Worm (Caenorhabditis elegans) whole organism, L4 larva: ENCODE results near the gene F49E10.4.
A peak's percentile ranks its signal among the peaks of the same experiment; 100 is the strongest.

Experiments used
- F26F4.8 ChIP-seq: fragments of 200-800 bp; sonication (Bioruptor generic); conservative IDR thresholded peaks from 2 replicates; pipeline ENCODE4 v1.3.6; 2022; ENCODE audit warnings: missing genetic modification characterization, missing compliant biosample characterization
- F37D6.2 ChIP-seq: sonication (generic microtip); optimal IDR thresholded peaks from 2 replicates; lab custom pipeline; 2016; ENCODE audit warnings: mild to moderate bottlenecking, missing genetic modification characterization, missing compliant biosample characterization
- T26A8.4 ChIP-seq: fragments of 200-800 bp; sonication (Bioruptor generic); IDR thresholded peaks from 2 replicates; pipeline ENCODE4 v1.3.6; 2022; ENCODE audit warnings: missing genetic modification characterization, missing compliant biosample characterization
- Y48G9A.11 ChIP-seq: fragments of 200-800 bp; sonication (Bioruptor generic); IDR thresholded peaks from 2 replicates; pipeline ENCODE4 v1.3.6; 2022; ENCODE audit warnings: missing genetic modification reagents, missing genetic modification characterization, missing compliant biosample characterization
- Y75B8A.6 ChIP-seq: fragments of 200-800 bp; sonication (Bioruptor generic); IDR thresholded peaks from 2 replicates; pipeline ENCODE4 v1.3.6; 2022; ENCODE audit warnings: missing genetic modification reagents, missing genetic modification characterization, missing compliant biosample characterization
- ZK337.2 ChIP-seq: fragments of 200-800 bp; sonication (Bioruptor generic); IDR thresholded peaks from 2 replicates; pipeline ENCODE4 v1.3.6; 2022; ENCODE audit warnings: missing genetic modification reagents, missing genetic modification characterization, missing compliant biosample characterization
- ama-1 ChIP-seq: fragments of 150-350 bp; optimal IDR thresholded peaks from 2 replicates; lab custom pipeline; 2014; ENCODE audit warnings: inconsistent platforms, mixed read lengths
- arid-1 ChIP-seq: fragments of 200-800 bp; sonication (Bioruptor generic); conservative IDR thresholded peaks from 2 replicates; pipeline ENCODE4 v1.3.6; 2022; ENCODE audit warnings: missing genetic modification reagents, missing genetic modification characterization, missing compliant biosample characterization
- ceh-82 ChIP-seq: sonication (generic microtip); optimal IDR thresholded peaks from 2 replicates; lab custom pipeline; 2017; ENCODE audit warnings: missing biosample characterization, missing genetic modification characterization
- cey-2 ChIP-seq: sonication (generic microtip); optimal IDR thresholded peaks from 3 replicates; lab custom pipeline; 2017; ENCODE audit warnings: missing genetic modification characterization, mild to moderate bottlenecking, missing compliant biosample characterization, antibody characterized with exemption, borderline replicate concordance; ENCODE audit not compliant: insufficient read depth
- dmd-8 ChIP-seq: fragments of 200-800 bp; sonication (Bioruptor generic); IDR thresholded peaks from 2 replicates; pipeline ENCODE4 v1.3.6; 2022; ENCODE audit warnings: missing genetic modification characterization, missing compliant biosample characterization
- dpl-1 ChIP-seq: fragments of 150-350 bp; optimal IDR thresholded peaks from 2 replicates; lab custom pipeline; 2014; ENCODE audit warnings: missing biosample characterization, missing genetic modification reagents, missing genetic modification characterization
- duxl-1 ChIP-seq: sonication (generic microtip); optimal IDR thresholded peaks from 2 replicates; lab custom pipeline; 2016; ENCODE audit warnings: mild to moderate bottlenecking, missing genetic modification characterization, moderate library complexity, missing compliant biosample characterization; ENCODE audit not compliant: poor library complexity
- dve-1 ChIP-seq: sonication (generic microtip); optimal IDR thresholded peaks from 2 replicates; lab custom pipeline; 2017; ENCODE audit warnings: antibody characterized with exemption, mild to moderate bottlenecking, missing genetic modification characterization, missing compliant biosample characterization; ENCODE audit not compliant: insufficient read depth
- egl-43 ChIP-seq: fragments of 200-800 bp; sonication (Bioruptor generic); IDR thresholded peaks from 2 replicates; pipeline ENCODE4 v1.3.6; 2022; ENCODE audit warnings: missing genetic modification reagents, missing genetic modification characterization, missing compliant biosample characterization
- gei-8 ChIP-seq: fragments of 200-800 bp; sonication (Bioruptor generic); optimal IDR thresholded peaks from 2 replicates; lab custom pipeline; 2018; ENCODE audit warnings: mild to moderate bottlenecking, missing genetic modification characterization, missing compliant biosample characterization
- hlh-30 ChIP-seq: sonication (generic microtip); optimal IDR thresholded peaks from 2 replicates; lab custom pipeline; 2017; ENCODE audit warnings: antibody characterized with exemption, mild to moderate bottlenecking, missing genetic modification characterization, missing compliant biosample characterization; ENCODE audit not compliant: insufficient read depth
- jun-1 ChIP-seq: fragments of 150-350 bp; optimal IDR thresholded peaks from 2 replicates; lab custom pipeline; 2014; ENCODE audit warnings: missing biosample characterization, missing genetic modification reagents, missing genetic modification characterization
- lin-13 ChIP-seq: fragments of 150-350 bp; optimal IDR thresholded peaks from 2 replicates; lab custom pipeline; 2014; ENCODE audit warnings: missing biosample characterization, missing genetic modification reagents, missing genetic modification characterization
- lin-15B ChIP-seq: fragments of 150-350 bp; sonication (generic microtip); optimal IDR thresholded peaks from 3 replicates; lab custom pipeline; 2014; ENCODE audit warnings: missing biosample characterization, missing genetic modification characterization
- lin-29 ChIP-seq: fragments of 200-800 bp; sonication (Bioruptor generic); IDR thresholded peaks from 2 replicates; pipeline ENCODE4 v1.3.6; 2022; ENCODE audit warnings: missing genetic modification reagents, missing genetic modification characterization, missing compliant biosample characterization
- lin-38 ChIP-seq: fragments of 200-800 bp; sonication (Bioruptor generic); IDR thresholded peaks from 2 replicates; pipeline ENCODE4 v1.3.6; 2022; ENCODE audit warnings: missing genetic modification reagents, missing genetic modification characterization, missing compliant biosample characterization
- lir-3 ChIP-seq: sonication (generic microtip); optimal IDR thresholded peaks from 2 replicates; lab custom pipeline; 2016; ENCODE audit warnings: mild to moderate bottlenecking, missing genetic modification characterization, missing compliant biosample characterization
- madf-5 ChIP-seq, 2 experiments: fragments of 200-800 bp; sonication (Bioruptor generic); IDR thresholded peaks; 2 replicates each; pipeline ENCODE4 v1.3.6; 2022; ENCODE audit warnings: missing compliant biosample characterization in 2 of 2, missing genetic modification characterization in 2 of 2
- madf-9 ChIP-seq: fragments of 200-800 bp; sonication (Bioruptor generic); conservative IDR thresholded peaks from 2 replicates; pipeline ENCODE4 v1.3.6; 2022; ENCODE audit warnings: missing genetic modification reagents, missing genetic modification characterization, missing compliant biosample characterization
- mdl-1 ChIP-seq, 2 experiments: fragments of 150-350 bp in 1 of 2; sonication (generic microtip) in 1 of 2; optimal IDR thresholded peaks; 2 replicates each; lab custom pipeline; 2014 to 2017; ENCODE audit warnings: missing biosample characterization in 2 of 2, missing genetic modification characterization in 2 of 2
- mxl-3 ChIP-seq: fragments of 200-800 bp; sonication (Bioruptor generic); optimal IDR thresholded peaks from 2 replicates; lab custom pipeline; 2018; ENCODE audit warnings: mild to moderate bottlenecking, missing genetic modification characterization, missing compliant biosample characterization
- nhr-102 ChIP-seq: sonication (generic microtip); optimal IDR thresholded peaks from 2 replicates; lab custom pipeline; 2016; ENCODE audit warnings: mild to moderate bottlenecking, missing genetic modification characterization, moderate library complexity, missing compliant biosample characterization
- nhr-48 ChIP-seq: sonication (generic microtip); optimal IDR thresholded peaks from 2 replicates; lab custom pipeline; 2016; ENCODE audit warnings: mild to moderate bottlenecking, missing genetic modification characterization, missing compliant biosample characterization
- nhr-6 ChIP-seq: fragments of 150-350 bp; optimal IDR thresholded peaks from 2 replicates; lab custom pipeline; 2014; ENCODE audit warnings: missing biosample characterization, missing genetic modification characterization
- nhr-76 ChIP-seq: fragments of 150-350 bp; optimal IDR thresholded peaks from 2 replicates; lab custom pipeline; 2014; ENCODE audit warnings: missing biosample characterization, missing genetic modification characterization
- pha-4 ChIP-seq, 2 experiments: fragments of 150-350 bp in 1 of 2; fragments of 200-800 bp in 1 of 2; sonication (Bioruptor generic) in 1 of 2; IDR thresholded peaks in 1 of 2; optimal IDR thresholded peaks in 1 of 2; 2 replicates each; pipeline versions ENCODE4 v1.3.6 to Lab custom; 2014 to 2022; ENCODE audit warnings: missing genetic modification characterization in 2 of 2, missing genetic modification reagents in 2 of 2, missing biosample characterization in 1 of 2, missing compliant biosample characterization in 1 of 2
- php-3 ChIP-seq: fragments of 200-800 bp; sonication (Bioruptor generic); IDR thresholded peaks from 2 replicates; pipeline ENCODE4 v1.3.6; 2022; ENCODE audit warnings: missing genetic modification reagents, missing genetic modification characterization, missing compliant biosample characterization
- pqm-1 ChIP-seq: sonication (generic microtip); optimal IDR thresholded peaks from 2 replicates; lab custom pipeline; 2017; ENCODE audit warnings: missing biosample characterization, missing genetic modification characterization
- rbr-2 ChIP-seq: sonication (generic microtip); optimal IDR thresholded peaks from 2 replicates; lab custom pipeline; 2016; ENCODE audit warnings: missing genotype, missing genetic modification characterization, missing compliant biosample characterization
- saeg-2 ChIP-seq: fragments of 200-800 bp; sonication (Bioruptor generic); IDR thresholded peaks from 2 replicates; pipeline ENCODE4 v1.3.6; 2022; ENCODE audit warnings: missing genetic modification reagents, missing genetic modification characterization, missing compliant biosample characterization
- sdz-12 ChIP-seq: fragments of 200-800 bp; sonication (Bioruptor generic); optimal IDR thresholded peaks from 2 replicates; lab custom pipeline; 2018; ENCODE audit warnings: mild to moderate bottlenecking, missing genetic modification characterization, missing compliant biosample characterization
- snpc-4 ChIP-seq: fragments of 150-350 bp; optimal IDR thresholded peaks from 2 replicates; lab custom pipeline; 2014; ENCODE audit warnings: missing biosample characterization, missing genetic modification characterization
- spr-1 ChIP-seq: sonication (generic microtip); optimal IDR thresholded peaks from 2 replicates; lab custom pipeline; 2016; ENCODE audit warnings: mild to moderate bottlenecking, missing genetic modification characterization, missing compliant biosample characterization
- spr-3 ChIP-seq: fragments of 200-800 bp; sonication (Bioruptor generic); optimal IDR thresholded peaks from 2 replicates; lab custom pipeline; 2018; ENCODE audit warnings: mild to moderate bottlenecking, missing genetic modification characterization, missing compliant biosample characterization
- tag-97 ChIP-seq: fragments of 200-800 bp; sonication (Bioruptor generic); IDR thresholded peaks from 2 replicates; pipeline ENCODE4 v1.3.6; 2022; ENCODE audit warnings: missing genetic modification characterization, missing compliant biosample characterization
- tra-1 ChIP-seq: fragments of 200-800 bp; sonication (Bioruptor generic); IDR thresholded peaks from 2 replicates; pipeline ENCODE4 v1.3.6; 2022; ENCODE audit warnings: missing genetic modification reagents, missing genetic modification characterization, missing compliant biosample characterization
- zag-1 ChIP-seq: fragments of 150-350 bp; optimal IDR thresholded peaks from 2 replicates; lab custom pipeline; 2014; ENCODE audit warnings: missing biosample characterization, missing genetic modification characterization
- zfp-3 ChIP-seq: fragments of 200-800 bp; sonication (Bioruptor generic); conservative IDR thresholded peaks from 2 replicates; pipeline ENCODE4 v1.3.6; 2022; ENCODE audit warnings: missing genetic modification reagents, missing genetic modification characterization, missing compliant biosample characterization
- zip-2 ChIP-seq: fragments of 150-350 bp; optimal IDR thresholded peaks from 2 replicates; lab custom pipeline; 2014; ENCODE audit warnings: missing biosample characterization, missing genetic modification characterization
- ztf-11 ChIP-seq: fragments of 150-350 bp; optimal IDR thresholded peaks from 2 replicates; lab custom pipeline; 2014; ENCODE audit warnings: missing biosample characterization, missing genetic modification characterization
- ztf-7 ChIP-seq: fragments of 150-350 bp; optimal IDR thresholded peaks from 2 replicates; lab custom pipeline; 2014; ENCODE audit warnings: missing biosample characterization, missing genetic modification characterization

The F49E10.4 gene

DNA sequence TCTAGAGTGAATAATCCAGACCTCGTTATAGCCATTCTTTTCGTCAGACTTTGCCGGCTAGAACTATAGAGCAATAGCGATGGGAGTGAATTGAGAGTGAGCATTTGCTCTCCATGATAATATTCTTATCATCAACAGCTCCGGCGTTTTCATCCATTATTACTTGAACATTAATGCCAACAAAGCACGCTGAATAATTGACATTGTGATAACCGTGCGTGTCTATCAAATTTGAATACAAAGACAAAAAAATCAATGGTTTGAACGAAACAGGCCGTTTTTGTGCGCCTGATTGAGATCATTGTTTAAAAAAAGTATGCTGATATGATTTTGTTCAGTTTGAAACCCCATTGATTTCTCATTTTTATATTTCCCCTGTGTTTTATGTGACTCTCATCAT lies 36.0 kb upstream of the F49E10.4 start, which contains the start of gene dct-11 (continued):
- TF ChIP-seq F37D6.2 (tag; lab: Kevin White, UChicago) (no peak), nhr-48 (tag; lab: Kevin White, UChicago) (peak; percentile 10), spr-3 (GFP tag; lab: Kevin White, UChicago) (no peak), dve-1 (tag; lab: Kevin White, UChicago) (peak; percentile 59)

DNA sequence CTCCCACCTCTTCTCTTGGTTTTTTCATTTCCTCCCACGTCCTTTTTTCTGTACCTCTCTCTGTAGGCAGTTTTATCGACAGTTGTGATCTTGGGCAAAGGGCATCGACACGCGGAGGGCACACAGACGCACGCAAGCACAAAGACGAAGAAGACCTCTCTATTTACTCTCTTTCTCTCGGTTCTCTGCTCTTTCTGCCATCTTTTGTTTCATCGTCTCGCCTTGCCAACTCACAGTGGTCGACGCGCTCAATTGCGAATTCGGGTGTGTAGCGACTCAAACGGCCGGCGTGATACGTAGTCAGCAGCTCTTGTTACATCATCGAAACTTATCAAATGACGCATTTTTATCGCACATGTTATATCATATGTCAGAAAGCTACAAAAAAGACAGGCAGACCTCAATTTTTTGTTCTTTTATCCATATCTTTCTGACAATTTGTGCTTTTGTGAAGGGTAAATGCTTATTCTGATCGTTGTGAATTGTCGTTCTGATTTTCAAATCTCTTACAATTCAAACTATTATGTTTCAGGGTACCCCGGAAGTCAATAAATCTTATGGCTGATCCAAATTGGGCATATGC lies 34.5 kb upstream of the F49E10.4 start, which contains the start of gene puf-9:
Gene puf-9 (plus strand): TSS at position 533 of the 583 bp plus-strand sequence.
- TF ChIP-seq lir-3, result no peak
- no peak for TF ChIP-seq Y48G9A.11 (GFP tag; lab: Robert Waterston, UW)
- TF ChIP-seq mdl-1 (tag; optimal IDR thresholded peaks at IDR 0.05; lab: Kevin White, UChicago), result peak; percentile 95 to 99
- peak; percentile 91 for TF ChIP-seq lin-29 (GFP tag; lab: Robert Waterston, UW)
- peak; percentile 54; the same call in 1 of the 2 replicates for TF ChIP-seq ZK337.2 (GFP tag; lab: Robert Waterston, UW)
- peak; percentile 88 for TF ChIP-seq lin-15B
- TF ChIP-seq saeg-2 (GFP tag; lab: Robert Waterston, UW), result peak; percentile 98
- TF ChIP-seq duxl-1 (tag; lab: Kevin White, UChicago), result peak; percentile 74
- peak; percentile 99 for TF ChIP-seq tra-1 (GFP tag; lab: Robert Waterston, UW)
- peak; percentile 96 for TF ChIP-seq nhr-48 (tag; lab: Kevin White, UChicago)
- TF ChIP-seq nhr-6 (tag; lab: Kevin White, UChicago), result peak; percentile 100
- peak; percentile 99 for TF ChIP-seq mxl-3 (GFP tag; lab: Kevin White, UChicago)
- TF ChIP-seq arid-1 (GFP tag; lab: Robert Waterston, UW), result peak; percentile 94
- TF ChIP-seq ceh-82 (tag; lab: Kevin White, UChicago), result no peak
- TF ChIP-seq zag-1, result peak; percentile 78
- TF ChIP-seq tag-97 (GFP tag; lab: Robert Waterston, UW), result no peak
- TF ChIP-seq snpc-4 (tag; lab: Kevin White, UChicago), result peak; percentile 30
- peak; percentile 97 for TF ChIP-seq nhr-102 (tag; lab: Kevin White, UChicago)
- peak in 1 of 2 experiments; percentile 74; a peak in 2 of 4 replicates for TF ChIP-seq madf-5 (GFP tag; IDR thresholded peaks at IDR 0.05; lab: Robert Waterston, UW)
- peak; percentile 92 for TF ChIP-seq Y75B8A.6
- TF ChIP-seq T26A8.4 (GFP tag; lab: Robert Waterston, UW), result peak; percentile 95
- TF ChIP-seq php-3 (GFP tag; lab: Robert Waterston, UW), result peak; percentile 94
- TF ChIP-seq zfp-3 (GFP tag; lab: Robert Waterston, UW), result peak; percentile 95
- TF ChIP-seq ztf-11 (tag; lab: Kevin White, UChicago), result peak; percentile 69
- peak; percentile 96 for TF ChIP-seq madf-9 (GFP tag; lab: Robert Waterston, UW)
- TF ChIP-seq lin-13 (GFP tag; lab: Kevin White, UChicago), result peak; percentile 99
- TF ChIP-seq egl-43, result peak; percentile 89
- TF ChIP-seq nhr-76 (tag; lab: Kevin White, UChicago), result peak; percentile 78
- TF ChIP-seq ztf-7 (tag; lab: Kevin White, UChicago), result peak; percentile 91
- TF ChIP-seq dmd-8 (GFP tag; lab: Robert Waterston, UW), result 0 out of 2 replicates have a peak, but pooled peaks have one; percentile 45
- TF ChIP-seq gei-8 (GFP tag; lab: Kevin White, UChicago), result peak; percentile 94
- TF ChIP-seq sdz-12 (GFP tag; lab: Kevin White, UChicago), result peak; percentile 80
- TF ChIP-seq F26F4.8, result no peak
- peak; percentile 99 for TF ChIP-seq lin-38
- TF ChIP-seq rbr-2, result peak; percentile 98
- peak; percentile 90 for TF ChIP-seq cey-2 (tag; lab: Kevin White, UChicago)
- TF ChIP-seq dve-1 (tag; lab: Kevin White, UChicago), result peak; percentile 100
- TF ChIP-seq pha-4 (GFP tag; IDR thresholded peaks at IDR 0.05; lab: Robert Waterston, UW), result peak; percentile 97
- peak; percentile 72 for TF ChIP-seq pha-4 (tag; optimal IDR thresholded peaks at IDR 0.05; lab: Kevin White, UChicago)
- TF ChIP-seq ama-1, result peak; percentile 87
- TF ChIP-seq pqm-1 (tag; lab: Kevin White, UChicago), result peak; percentile 89
- TF ChIP-seq hlh-30 (tag; lab: Kevin White, UChicago), result peak; percentile 100
- TF ChIP-seq dpl-1, result peak; percentile 89
- TF ChIP-seq jun-1, result peak; percentile 96
- TF ChIP-seq zip-2 (tag; lab: Kevin White, UChicago), result peak; percentile 80
- TF ChIP-seq spr-1 (tag; lab: Kevin White, UChicago), result peak; percentile 92
